Worm (Caenorhabditis elegans) whole organism, L4 larva: ENCODE results near the gene C01F1.5.
A peak's percentile ranks its signal among the peaks of the same experiment; 100 is the strongest.

Source experiments
- Y105C5A.15 ChIP-seq: fragments of 200-800 bp; sonication (Bioruptor generic); IDR thresholded peaks from 2 replicates; pipeline ENCODE4 v1.3.6; 2022; ENCODE audit warnings: missing genetic modification characterization, missing compliant biosample characterization
- Y48G9A.11 ChIP-seq: fragments of 200-800 bp; sonication (Bioruptor generic); IDR thresholded peaks from 2 replicates; pipeline ENCODE4 v1.3.6; 2022; ENCODE audit warnings: missing genetic modification reagents, missing genetic modification characterization, missing compliant biosample characterization
- Y5F2A.4 ChIP-seq: fragments of 200-800 bp; sonication (Bioruptor generic); optimal IDR thresholded peaks from 2 replicates; lab custom pipeline; 2018; ENCODE audit warnings: mild to moderate bottlenecking, missing genetic modification characterization, missing compliant biosample characterization
- aha-1 ChIP-seq: fragments of 150-350 bp; peaks from one replicate; lab custom pipeline; 2014; ENCODE audit warnings: missing biosample characterization, missing genetic modification characterization
- ama-1 ChIP-seq: fragments of 150-350 bp; optimal IDR thresholded peaks from 2 replicates; lab custom pipeline; 2014; ENCODE audit warnings: inconsistent platforms, mixed read lengths
- attf-4 ChIP-seq: sonication (generic microtip); optimal IDR thresholded peaks from 3 replicates; lab custom pipeline; 2017; ENCODE audit warnings: missing biosample characterization, missing genetic modification characterization
- ceh-28 ChIP-seq: fragments of 150-350 bp; optimal IDR thresholded peaks from 2 replicates; lab custom pipeline; 2014; ENCODE audit warnings: missing biosample characterization, missing genetic modification reagents, missing genetic modification characterization
- ces-1 ChIP-seq: fragments of 150-350 bp; sonication (generic microtip); optimal IDR thresholded peaks from 4 replicates; lab custom pipeline; 2014; ENCODE audit warnings: missing biosample characterization, missing genetic modification reagents, missing genetic modification characterization
- ctbp-1 ChIP-seq: fragments of 200-800 bp; sonication (Bioruptor generic); IDR thresholded peaks from 2 replicates; pipeline ENCODE4 v1.3.6; 2022; ENCODE audit warnings: missing genetic modification reagents, missing genetic modification characterization, missing compliant biosample characterization
- daf-8 ChIP-seq: fragments of 200-800 bp; sonication (Bioruptor generic); IDR thresholded peaks from 2 replicates; pipeline ENCODE4 v1.3.6; 2022; ENCODE audit warnings: missing genetic modification characterization, missing compliant biosample characterization
- dmd-9 ChIP-seq: fragments of 200-800 bp; sonication (Bioruptor generic); IDR thresholded peaks from 2 replicates; pipeline ENCODE4 v1.3.6; 2022; ENCODE audit warnings: missing genetic modification reagents, missing genetic modification characterization, missing compliant biosample characterization
- egl-27 ChIP-seq: sonication (generic microtip); optimal IDR thresholded peaks from 3 replicates; lab custom pipeline; 2017; ENCODE audit warnings: missing biosample characterization, missing genetic modification reagents, missing genetic modification characterization
- egl-43 ChIP-seq: fragments of 200-800 bp; sonication (Bioruptor generic); IDR thresholded peaks from 2 replicates; pipeline ENCODE4 v1.3.6; 2022; ENCODE audit warnings: missing genetic modification reagents, missing genetic modification characterization, missing compliant biosample characterization
- fos-1 ChIP-seq: fragments of 150-350 bp; optimal IDR thresholded peaks from 2 replicates; lab custom pipeline; 2014; ENCODE audit warnings: missing biosample characterization, missing genetic modification characterization
- gei-8 ChIP-seq: fragments of 200-800 bp; sonication (Bioruptor generic); optimal IDR thresholded peaks from 2 replicates; lab custom pipeline; 2018; ENCODE audit warnings: mild to moderate bottlenecking, missing genetic modification characterization, missing compliant biosample characterization
- hmg-1.1 ChIP-seq: fragments of 200-800 bp; sonication (Bioruptor generic); IDR thresholded peaks from 2 replicates; pipeline ENCODE4 v1.3.6; 2022; ENCODE audit warnings: missing genetic modification reagents, missing genetic modification characterization, missing compliant biosample characterization
- jun-1 ChIP-seq: fragments of 150-350 bp; optimal IDR thresholded peaks from 2 replicates; lab custom pipeline; 2014; ENCODE audit warnings: missing biosample characterization, missing genetic modification reagents, missing genetic modification characterization
- lin-15B ChIP-seq: fragments of 150-350 bp; sonication (generic microtip); optimal IDR thresholded peaks from 3 replicates; lab custom pipeline; 2014; ENCODE audit warnings: missing biosample characterization, missing genetic modification characterization
- lir-3 ChIP-seq: sonication (generic microtip); optimal IDR thresholded peaks from 2 replicates; lab custom pipeline; 2016; ENCODE audit warnings: mild to moderate bottlenecking, missing genetic modification characterization, missing compliant biosample characterization
- mep-1 ChIP-seq: fragments of 150-350 bp; sonication (generic microtip); optimal IDR thresholded peaks from 3 replicates; lab custom pipeline; 2014; ENCODE audit warnings: missing biosample characterization, missing genetic modification characterization
- mes-2 ChIP-seq: sonication (generic microtip); optimal IDR thresholded peaks from 2 replicates; lab custom pipeline; 2016; ENCODE audit warnings: missing genotype, mild to moderate bottlenecking, missing genetic modification characterization, missing compliant biosample characterization; ENCODE audit not compliant: poor library complexity, severe bottlenecking
- mxl-3 ChIP-seq: fragments of 200-800 bp; sonication (Bioruptor generic); optimal IDR thresholded peaks from 2 replicates; lab custom pipeline; 2018; ENCODE audit warnings: mild to moderate bottlenecking, missing genetic modification characterization, missing compliant biosample characterization
- nhr-10 ChIP-seq: fragments of 150-350 bp; optimal IDR thresholded peaks from 2 replicates; lab custom pipeline; 2014; ENCODE audit warnings: missing biosample characterization, missing genetic modification characterization
- nhr-102 ChIP-seq: sonication (generic microtip); optimal IDR thresholded peaks from 2 replicates; lab custom pipeline; 2016; ENCODE audit warnings: mild to moderate bottlenecking, missing genetic modification characterization, moderate library complexity, missing compliant biosample characterization
- nhr-41 ChIP-seq: fragments of 200-800 bp; sonication (Bioruptor generic); IDR thresholded peaks from 2 replicates; pipeline ENCODE4 v1.3.6; 2022; ENCODE audit warnings: missing genetic modification reagents, missing genetic modification characterization, missing compliant biosample characterization
- sdz-12 ChIP-seq: fragments of 200-800 bp; sonication (Bioruptor generic); optimal IDR thresholded peaks from 2 replicates; lab custom pipeline; 2018; ENCODE audit warnings: mild to moderate bottlenecking, missing genetic modification characterization, missing compliant biosample characterization
- skn-1 ChIP-seq: fragments of 150-350 bp; optimal IDR thresholded peaks from 2 replicates; lab custom pipeline; 2014; ENCODE audit warnings: missing biosample characterization, missing genetic modification characterization
- snpc-1.2 ChIP-seq: fragments of 200-800 bp; sonication (Bioruptor generic); IDR thresholded peaks from 2 replicates; pipeline ENCODE4 v1.3.6; 2022; ENCODE audit warnings: missing genetic modification reagents, missing genetic modification characterization, missing compliant biosample characterization
- unc-62 ChIP-seq, 3 experiments: fragments of 150-350 bp in 1 of 3; sonication (generic microtip); optimal IDR thresholded peaks in 2 of 3; peaks in 1 of 3; 1 replicate in 1 of 3; 2 replicates in 2 of 3; lab custom pipeline; 2014 to 2017; ENCODE audit warnings: missing biosample characterization in 3 of 3, missing genetic modification characterization in 3 of 3, missing genetic modification reagents in 3 of 3, missing genotype in 1 of 3
- zfp-3 ChIP-seq: fragments of 200-800 bp; sonication (Bioruptor generic); conservative IDR thresholded peaks from 2 replicates; pipeline ENCODE4 v1.3.6; 2022; ENCODE audit warnings: missing genetic modification reagents, missing genetic modification characterization, missing compliant biosample characterization
- zip-11 ChIP-seq: fragments of 200-800 bp; sonication (Bioruptor generic); IDR thresholded peaks from 2 replicates; pipeline ENCODE4 v1.3.6; 2022; ENCODE audit warnings: missing genetic modification characterization, missing compliant biosample characterization
- ztf-7 ChIP-seq: fragments of 150-350 bp; optimal IDR thresholded peaks from 2 replicates; lab custom pipeline; 2014; ENCODE audit warnings: missing biosample characterization, missing genetic modification characterization

Gene C01F1.5

ce11 chrII:4275637-4276252 is 5.9 kb downstream of the C01F1.5 start, which contains the start of gene npr-42:
npr-42 (plus strand) TSS chrII:4276202.
- no peak for TF ChIP-seq egl-27 (tag; lab: Kevin White, UChicago)
- no peak for TF ChIP-seq daf-8 (GFP tag; lab: Robert Waterston, UW)
- peak; percentile 86 for TF ChIP-seq aha-1
- TF ChIP-seq unc-62 (GFP tag; optimal IDR thresholded peaks at IDR 0.05 in 1 of 2; lab: Kevin White, UChicago) = peak in 1 of 2 experiments; percentile 91
- TF ChIP-seq unc-62 (tag; optimal IDR thresholded peaks at IDR 0.05; lab: Kevin White, UChicago) = no peak

ce11 chrII:4267711-4268110 is 13.9 kb downstream of the C01F1.5 start:
- TF ChIP-seq fos-1 (no peak), aha-1 (peak; percentile 98)
- TF ChIP-seq, all 104 proteins: peak for 1

ce11 chrII:4258683-4259082 is 23.0 kb downstream of the C01F1.5 start, which contains the start of gene clec-135:
clec-135 (minus strand) TSS chrII:4258783.
- no peak for TF ChIP-seq mxl-3 (GFP tag; lab: Kevin White, UChicago)
- no peak for TF ChIP-seq ama-1 (lab: Kevin White, UChicago)
- TF ChIP-seq zfp-3 = no peak
- no peak for TF ChIP-seq nhr-41
- no peak for TF ChIP-seq Y48G9A.11
- no peak for TF ChIP-seq skn-1
- TF ChIP-seq jun-1 (tag; lab: Kevin White, UChicago) = no peak
- TF ChIP-seq dmd-9 (GFP tag; lab: Robert Waterston, UW) = no peak
- TF ChIP-seq ztf-7 (tag; lab: Kevin White, UChicago) = no peak

- TF ChIP-seq ceh-28 (tag; lab: Kevin White, UChicago) (peak; percentile 95), gei-8 (GFP tag; lab: Kevin White, UChicago) (no peak)
These were observed 25.1 kb downstream of the C01F1.5 start, which contains the start of gene C16A11.7 for ce11 chrII:4256541-4257001. C16A11.7 (minus strand) TSS chrII:4256951.

DNA sequence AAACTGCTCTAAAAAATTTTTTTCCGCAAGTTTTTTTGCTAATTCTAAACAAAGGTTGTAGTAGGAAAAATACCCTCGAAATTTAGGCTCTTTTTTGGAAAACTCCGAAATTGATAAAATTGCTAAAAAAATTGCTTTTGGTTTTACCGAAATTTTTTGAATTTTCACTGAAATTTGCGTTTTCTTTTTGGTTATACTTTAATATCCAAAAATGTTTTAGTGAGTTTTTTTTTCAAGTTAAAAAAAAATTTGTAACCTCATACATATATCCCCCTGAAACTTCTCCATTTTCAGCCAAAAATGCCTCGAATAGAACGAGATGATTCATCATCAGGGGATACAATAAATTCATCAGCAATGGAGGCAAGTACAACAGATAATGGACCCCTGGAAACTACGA is 34.7 kb downstream of the C01F1.5 start, which contains the start of gene gpa-11:
gpa-11 (plus strand) TSS at position 301 of the 400 bp plus-strand sequence.
- TF ChIP-seq hmg-1.1 (no peak), Y105C5A.15 (no peak), attf-4 (tag; lab: Kevin White, UChicago) (no peak), mes-2 (tag; lab: Kevin White, UChicago) (no peak), Y5F2A.4 (GFP tag; lab: Kevin White, UChicago) (no peak), lin-15B (tag; lab: Kevin White, UChicago) (no peak), ctbp-1 (GFP tag; lab: Robert Waterston, UW) (no peak), gei-8 (GFP tag; lab: Kevin White, UChicago) (no peak), nhr-10 (tag; lab: Kevin White, UChicago) (no peak), ces-1 (no peak), ama-1 (lab: Kevin White, UChicago) (no peak), zip-11 (GFP tag; lab: Robert Waterston, UW) (no peak), egl-43 (GFP tag; lab: Robert Waterston, UW) (no peak), skn-1 (no peak), sdz-12 (no peak), lir-3 (tag; lab: Kevin White, UChicago) (no peak), nhr-102 (tag; lab: Kevin White, UChicago) (no peak), mep-1 (tag; lab: Kevin White, UChicago) (no peak), snpc-1.2 (GFP tag; lab: Robert Waterston, UW) (no peak)
